Fruit fly (Drosophila melanogaster) whole organism, embryonic: ENCODE results near the gene CG31897.

Source experiments
- BEAF-32 ChIP-seq: fragments of 200-800 bp; sonication (Bioruptor generic); optimal IDR thresholded peaks from 3 replicates; lab custom pipeline; 2017; ENCODE audit warnings: missing biosample characterization, missing genetic modification characterization, mild to moderate bottlenecking, moderate library complexity, missing genetic modification reagents
- CG10321 ChIP-seq: fragments of 200-800 bp; sonication (Bioruptor generic); IDR thresholded peaks from 2 replicates; pipeline ENCODE4 v1.3.6; 2022; ENCODE audit warnings: missing biosample characterization, missing genetic modification characterization
- CG11247 ChIP-seq: fragments of 200-800 bp; sonication (Bioruptor generic); IDR thresholded peaks from 2 replicates; pipeline ENCODE4 v1.3.6; 2022; ENCODE audit warnings: missing biosample characterization, missing genetic modification characterization
- CG11696 ChIP-seq: fragments of 200-800 bp; sonication (Bioruptor generic); IDR thresholded peaks from 2 replicates; pipeline ENCODE4 v1.3.6; 2022; ENCODE audit warnings: missing biosample characterization, missing genetic modification characterization
- CG12219 ChIP-seq: fragments of 200-800 bp; sonication (Bioruptor generic); optimal IDR thresholded peaks from 3 replicates; lab custom pipeline; 2018; ENCODE audit warnings: missing biosample characterization, mild to moderate bottlenecking, missing genetic modification characterization
- CG15073 ChIP-seq: fragments of 200-800 bp; sonication (Bioruptor generic); optimal IDR thresholded peaks from 2 replicates; lab custom pipeline; 2016; ENCODE audit warnings: missing biosample characterization, missing genetic modification characterization
- CG1603 ChIP-seq: fragments of 200-800 bp; sonication (Bioruptor generic); optimal IDR thresholded peaks from 2 replicates; lab custom pipeline; 2019; ENCODE audit warnings: missing biosample characterization, mild to moderate bottlenecking, missing genetic modification characterization, moderate library complexity
- CG16813 ChIP-seq: fragments of 200-800 bp; sonication (Bioruptor generic); IDR thresholded peaks from 3 replicates; pipeline ENCODE4 v1.3.6; 2022; ENCODE audit warnings: missing biosample characterization, missing genetic modification characterization; ENCODE audit not compliant: partially characterized antibody
- CG16815 ChIP-seq: fragments of 200-800 bp; sonication (Bioruptor generic); optimal IDR thresholded peaks from 3 replicates; lab custom pipeline; 2017; ENCODE audit warnings: missing biosample characterization, mild to moderate bottlenecking, missing genetic modification characterization
- CG17385 ChIP-seq: fragments of 200-800 bp; sonication (Bioruptor generic); optimal IDR thresholded peaks from 3 replicates; lab custom pipeline; 2018; ENCODE audit warnings: missing biosample characterization, mild to moderate bottlenecking, missing genetic modification characterization
- CG2712 ChIP-seq: fragments of 200-800 bp; optimal IDR thresholded peaks from 3 replicates; lab custom pipeline; 2019; ENCODE audit warnings: missing biosample characterization, mild to moderate bottlenecking, missing genetic modification characterization, moderate library complexity
- CG2889 ChIP-seq: fragments of 200-800 bp; sonication (Bioruptor generic); IDR thresholded peaks from 3 replicates; pipeline ENCODE4 v1.3.6; 2022; ENCODE audit warnings: missing biosample characterization, missing genetic modification characterization
- CG30403 ChIP-seq: fragments of 200-800 bp; sonication (Bioruptor generic); optimal IDR thresholded peaks from 3 replicates; lab custom pipeline; 2016; ENCODE audit warnings: missing biosample characterization, missing genetic modification characterization
- CG30431 ChIP-seq: fragments of 200-800 bp; sonication (Bioruptor generic); optimal IDR thresholded peaks from 2 replicates; lab custom pipeline; 2017; ENCODE audit warnings: missing biosample characterization, missing genetic modification characterization
- CG33557 ChIP-seq: fragments of 200-800 bp; sonication (Bioruptor generic); optimal IDR thresholded peaks from 2 replicates; lab custom pipeline; 2019; ENCODE audit warnings: missing biosample characterization, mild to moderate bottlenecking, missing genetic modification characterization, moderate library complexity
- CG3407 ChIP-seq: fragments of 200-800 bp; sonication (Bioruptor generic); optimal IDR thresholded peaks from 2 replicates; lab custom pipeline; 2018; ENCODE audit warnings: missing biosample characterization, mild to moderate bottlenecking, missing genetic modification characterization
- CG6813 ChIP-seq: fragments of 200-800 bp; sonication (Bioruptor generic); optimal IDR thresholded peaks from 2 replicates; lab custom pipeline; 2017; ENCODE audit warnings: missing biosample characterization, missing genetic modification characterization, mild to moderate bottlenecking, moderate library complexity, missing genetic modification reagents
- CG7786 ChIP-seq: fragments of 200-800 bp; sonication (Bioruptor generic); optimal IDR thresholded peaks from 2 replicates; lab custom pipeline; 2016; ENCODE audit warnings: missing biosample characterization, missing genetic modification characterization
- CG7839 ChIP-seq: fragments of 200-800 bp; sonication (Bioruptor generic); optimal IDR thresholded peaks from 3 replicates; lab custom pipeline; 2018; ENCODE audit warnings: missing biosample characterization, mild to moderate bottlenecking, missing genetic modification characterization, moderate library complexity
- HLHmδ ChIP-seq: fragments of 200-800 bp; sonication (Bioruptor generic); optimal IDR thresholded peaks from 2 replicates; lab custom pipeline; 2018; ENCODE audit warnings: missing biosample characterization, mild to moderate bottlenecking, missing genetic modification characterization, moderate library complexity
- Hr51 ChIP-seq, 2 experiments: fragments of 200-800 bp; sonication (Bioruptor generic); optimal IDR thresholded peaks; 2 replicates in 1 of 2; 3 replicates in 1 of 2; lab custom pipeline; 2016 to 2018; ENCODE audit warnings: missing biosample characterization in 2 of 2, missing genetic modification characterization in 2 of 2, mild to moderate bottlenecking in 1 of 2, moderate library complexity in 1 of 2
- Lim3 ChIP-seq: fragments of 200-800 bp; sonication (Bioruptor generic); IDR thresholded peaks from 2 replicates; pipeline ENCODE4 v1.3.6; 2022; ENCODE audit warnings: missing biosample characterization, missing genetic modification characterization
- MTF-1 ChIP-seq: fragments of 200-800 bp; sonication (Bioruptor generic); optimal IDR thresholded peaks from 2 replicates; lab custom pipeline; 2018; ENCODE audit warnings: missing biosample characterization, mild to moderate bottlenecking, missing genetic modification characterization, borderline replicate concordance
- Max ChIP-seq: fragments of 200-800 bp; sonication (Bioruptor generic); optimal IDR thresholded peaks from 2 replicates; lab custom pipeline; 2016; ENCODE audit warnings: missing biosample characterization, mild to moderate bottlenecking, missing genetic modification characterization
- Mrtf ChIP-seq: fragments of 200-800 bp; sonication (Bioruptor generic); IDR thresholded peaks from 3 replicates; pipeline ENCODE4 v1.3.6; 2022; ENCODE audit warnings: missing biosample characterization, missing genetic modification characterization
- NfI ChIP-seq: fragments of 200-800 bp; sonication (Bioruptor generic); optimal IDR thresholded peaks from 3 replicates; lab custom pipeline; 2018; ENCODE audit warnings: missing biosample characterization, mild to moderate bottlenecking, missing genetic modification characterization, moderate library complexity
- Rx ChIP-seq: fragments of 200-800 bp; sonication (Bioruptor generic); IDR thresholded peaks from 2 replicates; pipeline ENCODE4 v1.3.6; 2022; ENCODE audit warnings: missing biosample characterization, missing genetic modification characterization
- YL-1 ChIP-seq: fragments of 200-800 bp; sonication (Bioruptor generic); optimal IDR thresholded peaks from 3 replicates; lab custom pipeline; 2017; ENCODE audit warnings: missing biosample characterization, mild to moderate bottlenecking, missing genetic modification characterization
- al ChIP-seq: fragments of 200-800 bp; sonication (Bioruptor generic); IDR thresholded peaks from 2 replicates; pipeline ENCODE4 v1.3.6; 2022; ENCODE audit warnings: missing biosample characterization, missing genetic modification characterization
- amos ChIP-seq: fragments of 200-800 bp; sonication (Bioruptor generic); IDR thresholded peaks from 2 replicates; pipeline ENCODE4 v1.3.6; 2022; ENCODE audit warnings: missing biosample characterization, missing genetic modification characterization; ENCODE audit not compliant: partially characterized antibody
- ash1 ChIP-seq: fragments of 200-800 bp; sonication (Bioruptor generic); optimal IDR thresholded peaks from 2 replicates; lab custom pipeline; 2018; ENCODE audit warnings: missing biosample characterization, mild to moderate bottlenecking, missing genetic modification characterization
- bowl ChIP-seq: fragments of 200-800 bp; sonication (Bioruptor generic); IDR thresholded peaks from 2 replicates; pipeline ENCODE4 v1.3.6; 2022; ENCODE audit warnings: missing biosample characterization, missing genetic modification characterization
- br ChIP-seq: fragments of >200 bp; optimal IDR thresholded peaks from 2 replicates; lab custom pipeline; 2017
- chif ChIP-seq, 2 experiments: fragments of 200-800 bp; sonication (Bioruptor generic); optimal IDR thresholded peaks; 3 replicates each; lab custom pipeline; 2016; ENCODE audit warnings: missing biosample characterization in 2 of 2, missing genetic modification characterization in 2 of 2
- crp ChIP-seq, 2 experiments: fragments of 200-800 bp; sonication (Bioruptor generic); optimal IDR thresholded peaks; 2 replicates in 1 of 2; 3 replicates in 1 of 2; lab custom pipeline; 2017; ENCODE audit warnings: missing biosample characterization in 2 of 2, missing genetic modification characterization in 2 of 2, mild to moderate bottlenecking in 1 of 2, moderate library complexity in 1 of 2
- dan ChIP-seq: fragments of 200-800 bp; sonication (Bioruptor generic); IDR thresholded peaks from 2 replicates; pipeline ENCODE4 v1.3.6; 2022; ENCODE audit warnings: missing biosample characterization, missing genetic modification characterization
- dati ChIP-seq: fragments of 200-800 bp; sonication (Bioruptor generic); IDR thresholded peaks from 2 replicates; pipeline ENCODE4 v1.3.6; 2022; ENCODE audit warnings: missing biosample characterization, missing genetic modification characterization
- fd3F ChIP-seq: fragments of 200-800 bp; sonication (Bioruptor generic); optimal IDR thresholded peaks from 2 replicates; lab custom pipeline; 2018; ENCODE audit warnings: missing biosample characterization, mild to moderate bottlenecking, missing genetic modification characterization, moderate library complexity
- gsb-n ChIP-seq: fragments of 200-800 bp; sonication (Bioruptor generic); optimal IDR thresholded peaks from 3 replicates; lab custom pipeline; 2018; ENCODE audit warnings: missing biosample characterization, mild to moderate bottlenecking, missing genetic modification characterization
- hb ChIP-seq: fragments of 200-800 bp; sonication (Bioruptor generic); IDR thresholded peaks from 3 replicates; pipeline ENCODE4 v1.3.6; 2022; ENCODE audit warnings: missing biosample characterization, missing genetic modification characterization; ENCODE audit not compliant: partially characterized antibody
- lbe ChIP-seq: fragments of 200-800 bp; sonication (Bioruptor generic); optimal IDR thresholded peaks from 2 replicates; lab custom pipeline; 2016; ENCODE audit warnings: missing biosample characterization, mild to moderate bottlenecking, missing genetic modification characterization
- maf-S ChIP-seq: fragments of 200-800 bp; sonication (Bioruptor generic); optimal IDR thresholded peaks from 2 replicates; lab custom pipeline; 2016; ENCODE audit warnings: missing biosample characterization, missing genetic modification characterization
- onecut ChIP-seq: fragments of 200-800 bp; sonication (Bioruptor generic); IDR thresholded peaks from 2 replicates; pipeline ENCODE4 v1.3.6; 2022; ENCODE audit warnings: missing biosample characterization, missing genetic modification characterization
- org-1 ChIP-seq: fragments of 200-800 bp; sonication (Bioruptor generic); optimal IDR thresholded peaks from 2 replicates; lab custom pipeline; 2017; ENCODE audit warnings: missing biosample characterization, missing genetic modification characterization
- ro ChIP-seq: fragments of 200-800 bp; sonication (Bioruptor generic); IDR thresholded peaks from 2 replicates; pipeline ENCODE4 v1.3.6; 2022; ENCODE audit warnings: missing biosample characterization, missing genetic modification characterization
- slou ChIP-seq: fragments of 200-800 bp; sonication (Bioruptor generic); optimal IDR thresholded peaks from 3 replicates; lab custom pipeline; 2016; ENCODE audit warnings: missing biosample characterization, missing genetic modification characterization
- tap ChIP-seq: fragments of 200-800 bp; optimal IDR thresholded peaks from 3 replicates; lab custom pipeline; 2019; ENCODE audit warnings: missing biosample characterization, mild to moderate bottlenecking, missing genetic modification characterization, moderate library complexity
- wor ChIP-seq: fragments of 200-800 bp; sonication (Bioruptor generic); IDR thresholded peaks from 2 replicates; pipeline ENCODE4 v1.3.6; 2022; ENCODE audit warnings: missing biosample characterization, missing genetic modification characterization

Gene CG31897

dm6 chr2L:8403286-8404270, 38.7 kb upstream of the CG31897 start, which contains the start of gene emb (continued):
- TF ChIP-seq CG15073 (no peak), dati (GFP tag; lab: Robert Waterston, UW) (no peak), fd3F (GFP tag; lab: Kevin White, UChicago) (no peak), slou (GFP tag; lab: Kevin White, UChicago) (peak; percentile 2), NfI (peak; percentile 37), HLHmδ (GFP tag; lab: Kevin White, UChicago) (peak; percentile 12), YL-1 (peak; percentile 85), maf-S (GFP tag; lab: Kevin White, UChicago) (peak; percentile 30), chif (GFP tag; optimal IDR thresholded peaks at IDR 0.05; lab: Kevin White, UChicago) (peak; percentile 47 to 52), gsb-n (tag; lab: Kevin White, UChicago) (no peak), CG30403 (peak; percentile 47), br (no peak), lbe (GFP tag; lab: Kevin White, UChicago) (peak; percentile 7), Hr51 (GFP tag; optimal IDR thresholded peaks at IDR 0.05; lab: Kevin White, UChicago) (peak in 1 of 2 experiments; percentile 15), CG30431 (GFP tag; lab: Kevin White, UChicago) (no peak), Max (peak; percentile 49), ro (GFP tag; lab: Robert Waterston, UW) (no peak), CG6813 (GFP tag; lab: Kevin White, UChicago) (no peak), org-1 (GFP tag; lab: Kevin White, UChicago) (no peak), CG1603 (peak; percentile 85), CG3407 (GFP tag; lab: Kevin White, UChicago) (no peak), CG2889 (GFP tag; lab: Robert Waterston, UW) (no peak), CG11696 (no peak), CG12219 (GFP tag; lab: Kevin White, UChicago) (peak; percentile 0), onecut (peak; percentile 1; the same call in 1 of the 2 replicates), ash1 (GFP tag; lab: Kevin White, UChicago) (no peak), CG11247 (peak; percentile 37; the same call in 1 of the 2 replicates), CG7839 (tag; lab: Kevin White, UChicago) (no peak), Mrtf (no peak), crp (GFP tag; optimal IDR thresholded peaks at IDR 0.05; lab: Kevin White, UChicago) (peak in 1 of 2 experiments; percentile 21), amos (peak; percentile 94), CG16815 (GFP tag; lab: Kevin White, UChicago) (no peak), CG10321 (GFP tag; lab: Robert Waterston, UW) (no peak), wor (GFP tag; lab: Robert Waterston, UW) (no peak), tap (tag; lab: Kevin White, UChicago) (no peak), bowl (no peak), CG16813 (GFP tag; lab: Robert Waterston, UW) (peak; percentile 97), MTF-1 (GFP tag; lab: Kevin White, UChicago) (no peak), CG33557 (GFP tag; lab: Kevin White, UChicago) (no peak), hb (GFP tag; lab: Robert Waterston, UW) (peak; percentile 99), CG7786 (GFP tag; lab: Kevin White, UChicago) (peak; percentile 50), dan (no peak), Lim3 (GFP tag; lab: Robert Waterston, UW) (no peak), BEAF-32 (GFP tag; lab: Kevin White, UChicago) (peak; percentile 91), Rx (GFP tag; lab: Robert Waterston, UW) (0 out of 2 replicates have a peak, but pooled peaks have one; percentile 25), CG2712 (peak; percentile 68), al (GFP tag; lab: Robert Waterston, UW) (peak; percentile 37; the same call in 1 of the 2 replicates), CG17385 (GFP tag; lab: Kevin White, UChicago) (peak; percentile 85)
